Worm (Caenorhabditis elegans) whole organism, early embryonic: ENCODE results near the gene R04E5.7.
A peak's percentile ranks its signal among the peaks of the same experiment; 100 is the strongest.

Experiments
- B0310.2 ChIP-seq: sonication (generic microtip); optimal IDR thresholded peaks from 2 replicates; lab custom pipeline; 2016; ENCODE audit warnings: mild to moderate bottlenecking, missing genetic modification characterization, missing compliant biosample characterization
- F13C5.2 ChIP-seq: sonication (generic microtip); optimal IDR thresholded peaks from 2 replicates; lab custom pipeline; 2017; ENCODE audit warnings: mild to moderate bottlenecking, missing genetic modification characterization, inconsistent platforms, missing compliant biosample characterization
- aly-1 ChIP-seq: sonication (generic microtip); optimal IDR thresholded peaks from 2 replicates; lab custom pipeline; 2016; ENCODE audit warnings: missing genetic modification characterization, missing compliant biosample characterization
- ama-1 ChIP-seq: fragments of 150-350 bp; optimal IDR thresholded peaks from 2 replicates; lab custom pipeline; 2014
- ceh-13 ChIP-seq: fragments of 200-800 bp; sonication (Bioruptor generic); optimal IDR thresholded peaks from 2 replicates; lab custom pipeline; 2018; ENCODE audit warnings: mild to moderate bottlenecking, missing genetic modification characterization, missing compliant biosample characterization
- ceh-36 ChIP-seq: sonication (generic microtip); optimal IDR thresholded peaks from 2 replicates; lab custom pipeline; 2016; ENCODE audit warnings: missing genetic modification characterization, inconsistent platforms, missing compliant biosample characterization
- ets-7 ChIP-seq: sonication (generic microtip); optimal IDR thresholded peaks from 2 replicates; lab custom pipeline; 2016; ENCODE audit warnings: missing genotype, missing genetic modification characterization, missing compliant biosample characterization
- flt-1 ChIP-seq: fragments of 200-800 bp; sonication (Bioruptor generic); IDR thresholded peaks from 2 replicates; pipeline ENCODE4 v1.3.6; 2022; ENCODE audit warnings: missing genetic modification characterization, missing compliant biosample characterization
- hmbx-1 ChIP-seq: sonication (generic microtip); optimal IDR thresholded peaks from 2 replicates; lab custom pipeline; 2016; ENCODE audit warnings: mild to moderate bottlenecking, missing genetic modification characterization, missing compliant biosample characterization
- hmg-4 ChIP-seq: fragments of 200-800 bp; sonication (Bioruptor generic); optimal IDR thresholded peaks from 2 replicates; lab custom pipeline; 2018; ENCODE audit warnings: mild to moderate bottlenecking, missing genetic modification characterization, missing compliant biosample characterization
- hnd-1 ChIP-seq: sonication (generic microtip); optimal IDR thresholded peaks from 2 replicates; lab custom pipeline; 2016; ENCODE audit warnings: missing genetic modification characterization, missing compliant biosample characterization
- pes-1 ChIP-seq: fragments of 200-800 bp; sonication (Bioruptor generic); IDR thresholded peaks from 2 replicates; pipeline ENCODE4 v1.3.6; 2022; ENCODE audit warnings: missing genetic modification reagents, missing genetic modification characterization, missing compliant biosample characterization
- scrt-1 ChIP-seq: fragments of 200-800 bp; sonication (Bioruptor generic); IDR thresholded peaks from 2 replicates; pipeline ENCODE4 v1.3.6; 2022; ENCODE audit warnings: missing genetic modification characterization, missing compliant biosample characterization
- sea-1 ChIP-seq: fragments of 200-800 bp; sonication (Bioruptor generic); conservative IDR thresholded peaks from 2 replicates; pipeline ENCODE4 v1.3.6; 2022; ENCODE audit warnings: missing genetic modification characterization, missing compliant biosample characterization
- tbx-11 ChIP-seq: fragments of 200-800 bp; sonication (Bioruptor generic); IDR thresholded peaks from 2 replicates; pipeline ENCODE4 v1.3.6; 2022; ENCODE audit warnings: missing genetic modification characterization, missing compliant biosample characterization
- tbx-37 ChIP-seq: fragments of 200-800 bp; sonication (Bioruptor generic); conservative IDR thresholded peaks from 2 replicates; pipeline ENCODE4 v1.3.6; 2022; ENCODE audit warnings: missing genetic modification reagents, missing genetic modification characterization, missing compliant biosample characterization
- tra-4 ChIP-seq: sonication (generic microtip); optimal IDR thresholded peaks from 2 replicates; lab custom pipeline; 2017; ENCODE audit warnings: missing genetic modification characterization, missing compliant biosample characterization

Gene R04E5.7

DNA sequence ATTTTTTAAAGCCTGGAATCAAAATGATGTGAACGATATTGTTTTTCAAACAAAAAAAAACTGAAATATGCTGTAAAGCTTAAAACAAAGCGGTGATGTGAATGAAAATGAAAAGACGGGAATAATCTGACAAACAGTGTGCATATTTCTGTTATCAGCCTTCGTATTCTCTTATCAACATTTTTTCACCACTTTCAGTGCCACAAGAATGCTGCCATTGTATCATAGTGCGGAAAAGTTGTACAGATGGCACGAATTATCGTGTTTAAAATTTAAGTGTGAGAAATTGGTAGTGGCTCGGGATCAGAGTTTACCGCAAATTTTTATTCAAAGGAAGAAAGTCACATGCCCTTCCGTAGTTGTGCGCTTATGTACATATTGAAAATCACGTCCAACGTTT is 27.4 kb upstream of the R04E5.7 start, which contains the start of gene ifd-1:
Gene ifd-1 (minus strand): TSS at position 12 of the 400 bp plus-strand sequence.
- no peak for TF ChIP-seq tra-4

DNA sequence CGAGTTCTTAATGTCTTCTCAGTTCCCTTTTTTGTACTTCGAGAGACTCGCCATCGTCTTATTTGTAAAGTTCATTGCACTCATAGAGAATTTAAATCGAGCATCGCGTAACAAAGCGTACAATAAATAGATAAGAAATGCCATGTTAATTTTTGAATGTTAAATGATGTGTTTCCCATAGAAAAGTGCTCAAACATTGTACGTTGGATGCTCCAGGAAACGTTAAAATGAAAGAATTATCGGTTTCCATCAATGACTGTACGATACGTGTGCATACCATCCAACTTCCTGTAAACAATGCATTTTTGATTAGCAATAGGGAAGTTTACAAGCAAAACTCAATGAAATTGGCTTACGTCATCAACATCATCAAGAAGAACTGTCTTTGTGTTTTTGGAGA is 23.6 kb upstream of the R04E5.7 start:
- TF ChIP-seq tbx-11 (GFP tag; lab: Robert Waterston, UW) (no peak), hmg-4 (GFP tag; lab: Kevin White, UChicago) (no peak), ama-1 (lab: Kevin White, UChicago) (no peak), aly-1 (no peak), sea-1 (no peak), F13C5.2 (no peak), scrt-1 (GFP tag; lab: Robert Waterston, UW) (no peak), hmbx-1 (tag; lab: Kevin White, UChicago) (no peak), B0310.2 (no peak), hnd-1 (tag; lab: Kevin White, UChicago) (no peak), tra-4 (no peak), ets-7 (tag; lab: Kevin White, UChicago) (no peak), ceh-36 (tag; lab: Kevin White, UChicago) (no peak), tbx-37 (GFP tag; lab: Robert Waterston, UW) (no peak), ceh-13 (GFP tag; lab: Kevin White, UChicago) (no peak)

DNA sequence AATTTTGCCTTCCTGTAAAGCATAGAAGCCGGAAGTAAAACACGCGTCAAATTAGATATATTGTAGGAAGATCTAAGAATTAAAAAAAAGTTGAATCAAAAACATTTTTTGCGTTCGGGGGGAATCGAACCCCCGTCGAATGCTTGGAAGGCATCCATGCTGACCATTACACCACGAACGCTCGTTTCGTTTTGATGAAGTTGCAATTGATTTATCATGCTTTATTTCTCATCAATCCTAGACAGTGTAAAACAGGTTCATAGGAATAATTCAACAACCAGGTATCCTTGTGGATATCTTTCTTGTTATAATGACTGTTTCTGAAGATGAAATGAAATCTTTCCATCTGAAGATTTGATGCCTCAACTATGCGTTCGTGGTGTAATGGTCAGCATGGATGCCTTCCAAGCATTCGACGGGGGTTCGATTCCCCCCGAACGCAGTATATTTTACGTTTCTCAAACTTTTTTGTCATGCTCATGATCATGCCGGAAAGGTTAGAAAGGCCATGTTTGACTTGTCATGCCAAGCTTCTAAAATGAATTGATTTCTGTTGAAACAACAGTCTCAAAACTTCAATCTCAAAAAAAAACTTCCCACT is 22.9 kb upstream of the R04E5.7 start:
- TF ChIP-seq ets-7 (tag; lab: Kevin White, UChicago) (no peak), scrt-1 (GFP tag; lab: Robert Waterston, UW) (no peak), B0310.2 (no peak), hnd-1 (tag; lab: Kevin White, UChicago) (no peak), ceh-36 (tag; lab: Kevin White, UChicago) (no peak), hmg-4 (GFP tag; lab: Kevin White, UChicago) (no peak), F13C5.2 (no peak), flt-1 (GFP tag; lab: Robert Waterston, UW) (no peak), tbx-37 (GFP tag; lab: Robert Waterston, UW) (no peak), tra-4 (no peak), hmbx-1 (tag; lab: Kevin White, UChicago) (no peak), sea-1 (no peak), tbx-11 (GFP tag; lab: Robert Waterston, UW) (no peak), ama-1 (lab: Kevin White, UChicago) (no peak), aly-1 (no peak), pes-1 (GFP tag; lab: Robert Waterston, UW) (no peak)

DNA sequence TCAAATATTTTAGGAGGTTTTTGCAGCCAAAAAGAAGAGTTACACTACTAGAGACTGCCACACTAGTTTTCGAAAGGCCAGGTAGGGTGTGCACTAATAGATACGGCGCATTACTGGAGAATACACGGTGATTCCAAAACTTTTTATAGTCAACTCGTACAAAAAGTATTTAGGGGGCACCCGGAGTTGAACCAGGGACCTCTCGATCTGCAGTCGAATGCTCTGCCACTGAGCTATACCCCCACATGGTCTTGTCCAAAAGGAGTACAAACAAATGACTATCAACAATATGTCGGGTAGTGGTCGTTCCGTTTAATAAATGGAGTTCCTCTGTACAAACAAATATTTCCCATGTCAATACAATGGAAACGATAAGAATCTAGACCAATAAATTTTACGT is 20.9 kb upstream of the R04E5.7 start:
- TF ChIP-seq tbx-37 (GFP tag; lab: Robert Waterston, UW) (peak; percentile 13; the same call in 1 of the 2 replicates), ceh-13 (GFP tag; lab: Kevin White, UChicago) (peak; percentile 43), sea-1 (peak; percentile 82), pes-1 (GFP tag; lab: Robert Waterston, UW) (peak; percentile 84), ets-7 (tag; lab: Kevin White, UChicago) (no peak), F13C5.2 (no peak), hnd-1 (tag; lab: Kevin White, UChicago) (peak; percentile 16), ceh-36 (tag; lab: Kevin White, UChicago) (peak; percentile 48), hmbx-1 (tag; lab: Kevin White, UChicago) (no peak), hmg-4 (GFP tag; lab: Kevin White, UChicago) (peak; percentile 0), flt-1 (GFP tag; lab: Robert Waterston, UW) (peak; percentile 76), tbx-11 (GFP tag; lab: Robert Waterston, UW) (peak; percentile 68; the same call in 1 of the 2 replicates), scrt-1 (GFP tag; lab: Robert Waterston, UW) (peak; percentile 79), ama-1 (lab: Kevin White, UChicago) (no peak), aly-1 (peak; percentile 25), tra-4 (peak; percentile 38)

DNA sequence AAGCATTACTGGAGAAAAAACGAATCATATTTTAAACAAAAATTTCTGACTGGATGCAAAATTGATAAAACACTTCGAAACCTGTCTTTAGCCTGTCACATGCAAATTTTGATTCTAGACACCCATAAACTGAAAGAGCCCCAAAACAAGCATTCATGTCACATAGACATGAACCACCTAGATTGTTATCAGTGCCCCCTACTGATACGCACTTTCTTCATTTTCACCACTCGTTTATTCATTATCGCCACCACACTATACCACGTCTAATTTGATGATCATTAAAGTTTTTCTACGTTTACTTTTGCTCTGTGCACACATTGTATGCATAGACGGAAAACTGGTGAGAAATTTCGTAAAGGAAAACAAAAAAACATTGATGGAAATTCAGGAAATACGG is 14.9 kb upstream of the R04E5.7 start, which contains the start of gene cnnm-2:
Gene cnnm-2 (plus strand): TSS at position 190 of the 400 bp plus-strand sequence.
- no peak for TF ChIP-seq hmbx-1 (tag; lab: Kevin White, UChicago)
- no peak for TF ChIP-seq tbx-37 (GFP tag; lab: Robert Waterston, UW)
- no peak for TF ChIP-seq ama-1 (lab: Kevin White, UChicago)
- TF ChIP-seq ceh-36 (tag; lab: Kevin White, UChicago) = no peak
- TF ChIP-seq pes-1 (GFP tag; lab: Robert Waterston, UW) = no peak
- TF ChIP-seq tra-4 = no peak
- TF ChIP-seq ets-7 (tag; lab: Kevin White, UChicago) = no peak
- no peak for TF ChIP-seq hmg-4 (GFP tag; lab: Kevin White, UChicago)
- no peak for TF ChIP-seq tbx-11 (GFP tag; lab: Robert Waterston, UW)
- TF ChIP-seq hnd-1 (tag; lab: Kevin White, UChicago) = no peak
- no peak for TF ChIP-seq F13C5.2

DNA sequence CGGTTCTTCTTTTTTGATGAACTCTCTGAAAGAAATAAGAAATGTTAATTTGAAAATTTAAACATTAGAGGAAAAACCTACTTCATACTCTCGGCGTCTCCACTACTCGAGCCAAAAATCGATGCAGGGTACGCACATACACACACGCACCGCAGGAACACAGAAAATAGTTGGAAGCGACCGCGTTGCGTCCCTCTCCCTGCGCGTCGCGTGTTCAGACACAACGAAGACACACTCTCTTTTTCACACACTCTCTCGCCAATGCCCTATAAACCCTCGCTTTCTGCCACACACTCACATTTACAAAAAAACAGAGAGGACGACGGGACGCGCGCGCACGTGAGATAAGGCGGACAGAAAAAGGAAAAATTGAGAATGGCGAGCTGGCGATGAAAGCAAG is 13.8 kb upstream of the R04E5.7 start, which contains the start of gene R04E5.9:
Gene R04E5.9 (minus strand): TSS at position 235 of the 400 bp plus-strand sequence.
- TF ChIP-seq ama-1 (lab: Kevin White, UChicago) (no peak), tbx-11 (GFP tag; lab: Robert Waterston, UW) (no peak), sea-1 (0 out of 2 replicates have a peak, but pooled peaks have one; percentile 24), aly-1 (peak; percentile 23), pes-1 (GFP tag; lab: Robert Waterston, UW) (no peak), ceh-36 (tag; lab: Kevin White, UChicago) (no peak), ceh-13 (GFP tag; lab: Kevin White, UChicago) (no peak), tra-4 (no peak), B0310.2 (no peak), ets-7 (tag; lab: Kevin White, UChicago) (no peak), hnd-1 (tag; lab: Kevin White, UChicago) (no peak), hmbx-1 (tag; lab: Kevin White, UChicago) (no peak), tbx-37 (GFP tag; lab: Robert Waterston, UW) (no peak), scrt-1 (GFP tag; lab: Robert Waterston, UW) (no peak), F13C5.2 (peak; percentile 19), flt-1 (GFP tag; lab: Robert Waterston, UW) (no peak), hmg-4 (GFP tag; lab: Kevin White, UChicago) (peak; percentile 83)

DNA sequence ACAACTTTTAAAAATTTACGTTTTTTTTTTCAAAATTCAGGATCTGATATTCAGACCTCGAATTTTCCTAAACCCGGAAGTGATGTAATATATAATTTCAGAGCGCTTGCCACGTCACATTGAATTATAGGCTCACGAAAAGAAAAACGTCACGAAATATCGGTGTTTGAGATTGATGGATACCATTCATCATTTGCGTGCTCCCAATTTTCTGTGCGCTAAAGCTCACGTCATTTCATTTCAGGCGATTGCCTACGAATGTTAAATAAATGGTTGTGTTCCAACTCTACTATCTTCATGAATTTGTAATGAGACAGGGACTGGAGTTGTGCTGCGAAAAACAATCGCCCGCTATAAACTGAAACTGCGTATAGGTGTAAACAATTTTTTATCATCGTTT is 11.7 kb upstream of the R04E5.7 start:
- no peak for TF ChIP-seq tbx-37 (GFP tag; lab: Robert Waterston, UW)
- TF ChIP-seq pes-1 (GFP tag; lab: Robert Waterston, UW) = no peak
